Worm (Caenorhabditis elegans) whole organism, L3 larva: ENCODE measurements around the gene ZK370.6.

ENCODE experiments used
- R02D3.7 ChIP-seq: fragments of 150-350 bp; optimal IDR thresholded peaks from 2 replicates; lab custom pipeline; 2014; ENCODE audit warnings: missing biosample characterization, missing genetic modification characterization
- ZK546.5 ChIP-seq: sonication (generic microtip); optimal IDR thresholded peaks from 2 replicates; lab custom pipeline; 2017; ENCODE audit warnings: missing biosample characterization, missing genetic modification characterization
- aly-2 ChIP-seq: fragments of 150-350 bp; optimal IDR thresholded peaks from 2 replicates; lab custom pipeline; 2014; ENCODE audit warnings: missing biosample characterization, missing genetic modification characterization
- ama-1 ChIP-seq: fragments of 150-350 bp; optimal IDR thresholded peaks from 2 replicates; lab custom pipeline; 2018
- ceh-16 ChIP-seq: sonication (generic microtip); optimal IDR thresholded peaks from 2 replicates; lab custom pipeline; 2017; ENCODE audit warnings: missing biosample characterization, missing genetic modification characterization
- ceh-28 ChIP-seq: fragments of 150-350 bp; optimal IDR thresholded peaks from 2 replicates; lab custom pipeline; 2014; ENCODE audit warnings: missing biosample characterization, missing genetic modification reagents, missing genetic modification characterization
- ceh-82 ChIP-seq: fragments of 150-350 bp; optimal IDR thresholded peaks from 2 replicates; lab custom pipeline; 2014; ENCODE audit warnings: missing biosample characterization, missing genetic modification characterization
- ceh-9 ChIP-seq: sonication (generic microtip); optimal IDR thresholded peaks from 2 replicates; lab custom pipeline; 2018; ENCODE audit warnings: missing biosample characterization, missing genetic modification characterization
- daf-12 ChIP-seq: fragments of 150-350 bp; optimal IDR thresholded peaks from 2 replicates; lab custom pipeline; 2014; ENCODE audit warnings: missing biosample characterization, missing genetic modification reagents, missing genetic modification characterization
- egl-27 ChIP-seq: sonication (generic microtip); optimal IDR thresholded peaks from 4 replicates; lab custom pipeline; 2017; ENCODE audit warnings: missing biosample characterization, missing genetic modification reagents, missing genetic modification characterization
- egl-5 ChIP-seq: fragments of 150-350 bp; optimal IDR thresholded peaks from 2 replicates; lab custom pipeline; 2017; ENCODE audit warnings: missing biosample characterization, missing genetic modification reagents, missing genetic modification characterization, inconsistent platforms
- elt-1 ChIP-seq: fragments of 150-350 bp; optimal IDR thresholded peaks from 2 replicates; lab custom pipeline; 2014; ENCODE audit warnings: missing biosample characterization, missing genetic modification characterization
- elt-2 ChIP-seq: sonication (generic microtip); optimal IDR thresholded peaks from 2 replicates; lab custom pipeline; 2016; ENCODE audit warnings: missing genetic modification reagents, mild to moderate bottlenecking, missing genetic modification characterization, missing compliant biosample characterization
- elt-3 ChIP-seq, 3 experiments: fragments of 150-350 bp in 1 of 3; sonication (generic microtip) in 2 of 3; optimal IDR thresholded peaks; 2 replicates in 2 of 3; 4 replicates in 1 of 3; lab custom pipeline; 2014 to 2017; ENCODE audit warnings: missing biosample characterization in 3 of 3, missing genetic modification characterization in 3 of 3
- eor-1 ChIP-seq, 2 experiments: fragments of 150-350 bp; optimal IDR thresholded peaks; 2 replicates each; lab custom pipeline; 2014 to 2018; ENCODE audit warnings: missing biosample characterization in 2 of 2, missing genetic modification characterization in 2 of 2
- fkh-10 ChIP-seq: sonication (generic microtip); optimal IDR thresholded peaks from 2 replicates; lab custom pipeline; 2017; ENCODE audit warnings: missing biosample characterization, missing genetic modification reagents, missing genetic modification characterization
- fkh-2 ChIP-seq: fragments of 150-350 bp; optimal IDR thresholded peaks from 2 replicates; lab custom pipeline; 2014; ENCODE audit warnings: missing biosample characterization, missing genetic modification reagents, missing genetic modification characterization
- fos-1 ChIP-seq: fragments of 150-350 bp; optimal IDR thresholded peaks from 2 replicates; lab custom pipeline; 2014; ENCODE audit warnings: missing biosample characterization, missing genetic modification characterization
- hmg-11 ChIP-seq: sonication (generic microtip); optimal IDR thresholded peaks from 2 replicates; lab custom pipeline; 2016; ENCODE audit warnings: missing genetic modification characterization, missing compliant biosample characterization
- jun-1 ChIP-seq: fragments of 150-350 bp; optimal IDR thresholded peaks from 2 replicates; lab custom pipeline; 2014; ENCODE audit warnings: missing biosample characterization, missing genetic modification reagents, missing genetic modification characterization
- lin-39 ChIP-seq: fragments of 150-350 bp; optimal IDR thresholded peaks from 2 replicates; lab custom pipeline; 2018; ENCODE audit warnings: missing biosample characterization, missing genetic modification reagents, missing genetic modification characterization
- lsy-12 ChIP-seq: sonication (generic microtip); optimal IDR thresholded peaks from 2 replicates; lab custom pipeline; 2016; ENCODE audit warnings: mild to moderate bottlenecking, missing genetic modification characterization, missing compliant biosample characterization
- mdl-1 ChIP-seq: fragments of 150-350 bp; optimal IDR thresholded peaks from 2 replicates; lab custom pipeline; 2014; ENCODE audit warnings: missing biosample characterization, missing genetic modification characterization
- mml-1 ChIP-seq: fragments of 150-350 bp; sonication (generic microtip); optimal IDR thresholded peaks from 3 replicates; lab custom pipeline; 2014; ENCODE audit warnings: missing biosample characterization, missing genetic modification characterization
- nfya-1 ChIP-seq: sonication (generic microtip); optimal IDR thresholded peaks from 2 replicates; lab custom pipeline; 2017; ENCODE audit warnings: missing genetic modification characterization, mild to moderate bottlenecking, missing compliant biosample characterization, antibody characterized with exemption, moderate library complexity; ENCODE audit not compliant: insufficient read depth
- nhr-11 ChIP-seq: fragments of 150-350 bp; optimal IDR thresholded peaks from 2 replicates; lab custom pipeline; 2014; ENCODE audit warnings: missing biosample characterization, missing genetic modification characterization
- nhr-12 ChIP-seq: fragments of 150-350 bp; optimal IDR thresholded peaks from 2 replicates; lab custom pipeline; 2014; ENCODE audit warnings: missing biosample characterization, missing genetic modification characterization
- nhr-23 ChIP-seq: fragments of 150-350 bp; optimal IDR thresholded peaks from 2 replicates; lab custom pipeline; 2014; ENCODE audit warnings: missing biosample characterization, missing genetic modification reagents, missing genetic modification characterization
- nhr-237 ChIP-seq: fragments of 150-350 bp; optimal IDR thresholded peaks from 2 replicates; lab custom pipeline; 2014; ENCODE audit warnings: missing biosample characterization, missing genetic modification characterization
- nhr-25 ChIP-seq: sonication (generic microtip); optimal IDR thresholded peaks from 2 replicates; lab custom pipeline; 2017; ENCODE audit warnings: missing biosample characterization, missing genetic modification characterization
- nhr-28 ChIP-seq: fragments of 150-350 bp; optimal IDR thresholded peaks from 2 replicates; lab custom pipeline; 2014; ENCODE audit warnings: missing biosample characterization, missing genetic modification characterization
- nhr-43 ChIP-seq: sonication (generic microtip); optimal IDR thresholded peaks from 2 replicates; lab custom pipeline; 2016; ENCODE audit warnings: mild to moderate bottlenecking, missing genetic modification characterization, missing compliant biosample characterization; ENCODE audit not compliant: poor library complexity, severe bottlenecking
- nhr-67 ChIP-seq: fragments of 150-350 bp; optimal IDR thresholded peaks from 2 replicates; lab custom pipeline; 2014; ENCODE audit warnings: missing biosample characterization, missing genetic modification characterization
- nhr-76 ChIP-seq: fragments of 150-350 bp; sonication (generic microtip); optimal IDR thresholded peaks from 5 replicates; lab custom pipeline; 2014; ENCODE audit warnings: missing biosample characterization, missing genetic modification characterization
- nhr-77 ChIP-seq: fragments of 150-350 bp; optimal IDR thresholded peaks from 2 replicates; lab custom pipeline; 2014; ENCODE audit warnings: missing biosample characterization, missing genetic modification characterization
- pha-4 ChIP-seq: fragments of 150-350 bp; optimal IDR thresholded peaks from 2 replicates; lab custom pipeline; 2014; ENCODE audit warnings: missing biosample characterization, missing genetic modification reagents, missing genetic modification characterization
- pqm-1 ChIP-seq: fragments of 150-350 bp; optimal IDR thresholded peaks from 2 replicates; lab custom pipeline; 2017; ENCODE audit warnings: missing biosample characterization, missing genetic modification characterization, inconsistent platforms
- sea-2 ChIP-seq: fragments of 150-350 bp; sonication (generic microtip); optimal IDR thresholded peaks from 4 replicates; lab custom pipeline; 2014; ENCODE audit warnings: missing biosample characterization, missing genetic modification reagents, missing genetic modification characterization
- skn-1 ChIP-seq: fragments of 150-350 bp; optimal IDR thresholded peaks from 2 replicates; lab custom pipeline; 2014; ENCODE audit warnings: missing biosample characterization, missing genetic modification characterization
- snpc-4 ChIP-seq: fragments of 150-350 bp; optimal IDR thresholded peaks from 2 replicates; lab custom pipeline; 2014; ENCODE audit warnings: missing biosample characterization, missing genetic modification characterization
- tbx-2 ChIP-seq: sonication (generic microtip); optimal IDR thresholded peaks from 2 replicates; lab custom pipeline; 2016; ENCODE audit warnings: mild to moderate bottlenecking, missing genetic modification characterization, missing compliant biosample characterization
- unc-39 ChIP-seq: sonication (generic microtip); optimal IDR thresholded peaks from 4 replicates; lab custom pipeline; 2017; ENCODE audit warnings: missing biosample characterization, missing genetic modification characterization
- unc-62 ChIP-seq: fragments of 150-350 bp; sonication (generic microtip); optimal IDR thresholded peaks from 4 replicates; lab custom pipeline; 2014; ENCODE audit warnings: missing biosample characterization, missing genetic modification reagents, missing genetic modification characterization
- zag-1 ChIP-seq: fragments of 150-350 bp; optimal IDR thresholded peaks from 2 replicates; lab custom pipeline; 2014; ENCODE audit warnings: missing biosample characterization, missing genetic modification characterization
- ztf-11 ChIP-seq: fragments of 150-350 bp; optimal IDR thresholded peaks from 2 replicates; lab custom pipeline; 2014; ENCODE audit warnings: missing biosample characterization, missing genetic modification characterization
- ztf-4 ChIP-seq: fragments of 150-350 bp; optimal IDR thresholded peaks from 2 replicates; lab custom pipeline; 2014; ENCODE audit warnings: missing biosample characterization, missing genetic modification characterization

ZK370.6 gene

DNA sequence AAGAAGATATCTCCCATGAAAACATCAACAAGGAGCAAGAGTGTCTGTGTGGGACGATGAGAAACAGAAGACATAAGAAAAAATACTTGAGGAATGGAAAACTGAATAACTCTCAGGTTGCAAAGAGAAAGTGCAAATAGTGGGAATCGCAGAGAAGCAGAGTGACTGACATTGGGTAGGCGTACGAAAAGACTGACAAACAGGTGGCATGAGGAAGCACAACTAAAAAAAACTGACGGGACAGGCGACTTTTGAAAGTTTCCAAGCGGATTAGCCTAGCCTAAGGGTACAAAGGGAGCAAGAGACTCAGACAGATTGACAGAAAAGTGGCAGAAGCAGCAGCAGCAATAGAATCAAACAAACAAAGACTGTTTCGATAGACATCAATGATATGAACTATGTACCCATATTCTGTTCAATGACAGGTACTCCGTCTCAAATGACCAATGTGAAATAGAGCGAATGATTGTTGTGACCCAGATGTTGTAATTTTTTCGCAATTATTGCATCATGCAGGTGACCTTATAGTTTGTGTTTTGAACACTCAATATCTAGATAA, 9.2 kb downstream of the ZK370.6 start:
- TF ChIP-seq ztf-4 (tag; lab: Kevin White, UChicago) (no peak), ceh-9 (tag; lab: Kevin White, UChicago) (no peak), nhr-23 (peak; percentile 80), zag-1 (tag; lab: Kevin White, UChicago) (no peak), fos-1 (no peak), aly-2 (no peak), nhr-43 (tag; lab: Kevin White, UChicago) (peak; percentile 79), ceh-28 (tag; lab: Kevin White, UChicago) (no peak), unc-62 (GFP tag; lab: Kevin White, UChicago) (peak; percentile 50), jun-1 (tag; lab: Kevin White, UChicago) (no peak), fkh-10 (GFP tag; lab: Kevin White, UChicago) (no peak), sea-2 (no peak), mdl-1 (tag; lab: Kevin White, UChicago) (peak; percentile 6), nhr-77 (tag; lab: Kevin White, UChicago) (no peak), ceh-16 (no peak), lsy-12 (tag; lab: Kevin White, UChicago) (no peak), nhr-25 (tag; lab: Kevin White, UChicago) (peak; percentile 82), daf-12 (tag; lab: Kevin White, UChicago) (no peak), lin-39 (no peak), egl-5 (tag; lab: Kevin White, UChicago) (no peak), fkh-2 (tag; lab: Kevin White, UChicago) (no peak), nhr-12 (tag; lab: Kevin White, UChicago) (no peak), skn-1 (no peak), mml-1 (tag; lab: Kevin White, UChicago) (no peak), snpc-4 (no peak), R02D3.7 (tag; lab: Kevin White, UChicago) (no peak), nhr-76 (no peak), ZK546.5 (no peak), ama-1 (lab: Kevin White, UChicago) (no peak), nhr-11 (tag; lab: Kevin White, UChicago) (no peak), ceh-82 (tag; lab: Kevin White, UChicago) (no peak), elt-1 (tag; lab: Kevin White, UChicago) (no peak), pha-4 (tag; lab: Kevin White, UChicago) (peak; percentile 8), elt-2 (tag; lab: Kevin White, UChicago) (peak; percentile 59), hmg-11 (peak; percentile 24), elt-3 (tag; optimal IDR thresholded peaks at IDR 0.05; lab: Kevin White, UChicago) (no peak), tbx-2 (tag; lab: Kevin White, UChicago) (no peak), pqm-1 (tag; lab: Kevin White, UChicago) (peak; percentile 42), nhr-28 (tag; lab: Kevin White, UChicago) (no peak), eor-1 (tag; optimal IDR thresholded peaks at IDR 0.05; lab: Kevin White, UChicago) (no peak), ztf-11 (tag; lab: Kevin White, UChicago) (no peak), egl-27 (tag; lab: Kevin White, UChicago) (no peak), unc-39 (tag; lab: Kevin White, UChicago) (no peak), nfya-1 (tag; lab: Kevin White, UChicago) (peak; percentile 50), nhr-237 (tag; lab: Kevin White, UChicago) (no peak), nhr-67 (tag; lab: Kevin White, UChicago) (no peak)
